Fruit fly (Drosophila melanogaster) Kc167 (cell line): ENCODE data around the gene CkIIalpha-i3.

Source experiments
- Myc ChIP-seq: fragments of >200 bp; optimal IDR thresholded peaks from 2 replicates; lab custom pipeline; 2017; ENCODE audit warnings: missing external identifiers
- Sin3A ChIP-seq: fragments of >200 bp; optimal IDR thresholded peaks from 2 replicates; lab custom pipeline; 2018; ENCODE audit warnings: missing external identifiers
- h ChIP-seq: fragments of >200 bp; optimal IDR thresholded peaks from 3 replicates; lab custom pipeline; 2018; ENCODE audit warnings: missing external identifiers
- insv ChIP-seq: fragments of >200 bp; optimal IDR thresholded peaks from 3 replicates; lab custom pipeline; 2018; ENCODE audit warnings: missing external identifiers
- psq ChIP-seq: fragments of >200 bp; optimal IDR thresholded peaks from 2 replicates; lab custom pipeline; 2017; ENCODE audit warnings: missing external identifiers
- ttk ChIP-seq: sonication (Bioruptor generic); optimal IDR thresholded peaks from 2 replicates; lab custom pipeline; 2017; ENCODE audit warnings: missing external identifiers

The CkIIalpha-i3 gene

DNA sequence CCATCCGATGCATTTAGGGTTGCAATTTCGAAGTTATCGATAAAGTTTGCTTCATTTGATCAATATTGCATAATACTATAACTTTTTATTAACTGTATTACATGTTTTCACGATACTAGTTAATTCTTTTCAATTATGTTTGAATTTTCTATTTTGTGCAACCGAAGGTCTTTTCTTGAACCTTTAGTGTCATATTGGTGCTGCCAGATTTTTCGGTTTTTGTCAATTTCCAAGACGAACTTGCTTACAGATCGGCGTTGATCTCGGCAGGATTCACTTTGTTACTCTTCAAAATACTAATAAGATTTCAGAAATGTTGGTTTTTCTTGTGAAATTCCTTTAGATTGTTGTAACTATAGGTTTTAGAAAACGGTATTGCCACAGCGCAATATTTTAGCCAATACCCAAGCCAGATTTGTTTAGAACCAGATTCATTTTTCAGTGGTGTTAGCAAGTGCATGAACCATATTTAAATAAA is at the start of gene CkIIalpha-i3:
CkIIalpha-i3 (minus strand) TSS at position 263 of the 478 bp plus-strand sequence.
- TF ChIP-seq h (no peak), Sin3A (no peak), Myc (lab: Kevin White, UChicago) (no peak), psq (no peak), ttk (no peak), insv (lab: Kevin White, UChicago) (no peak)

DNA sequence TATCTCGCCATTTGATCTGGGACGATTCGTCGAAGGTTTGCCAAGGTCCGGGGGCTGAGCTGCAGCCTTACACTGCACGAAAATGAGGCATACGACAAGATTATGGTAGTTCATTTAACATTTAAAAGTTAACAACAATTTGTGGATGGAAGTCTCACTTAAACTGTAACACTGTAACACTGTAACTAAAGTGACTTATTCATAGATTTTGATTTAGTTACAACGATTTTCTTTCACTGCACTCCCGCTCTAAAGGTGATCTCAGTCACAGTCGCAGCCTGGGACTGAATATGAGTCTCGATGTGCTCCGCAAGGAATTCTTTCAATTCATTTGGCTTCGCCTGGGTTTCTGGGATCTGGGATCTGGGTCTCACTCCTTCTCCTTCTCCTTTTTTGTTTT is 49.8 kb upstream of the CkIIalpha-i3 start:
- TF ChIP-seq Sin3A: no peak
- no peak for TF ChIP-seq psq
- no peak for TF ChIP-seq insv (lab: Kevin White, UChicago)
- TF ChIP-seq Myc (lab: Kevin White, UChicago): no peak
- TF ChIP-seq ttk: no peak
- TF ChIP-seq h: no peak

DNA sequence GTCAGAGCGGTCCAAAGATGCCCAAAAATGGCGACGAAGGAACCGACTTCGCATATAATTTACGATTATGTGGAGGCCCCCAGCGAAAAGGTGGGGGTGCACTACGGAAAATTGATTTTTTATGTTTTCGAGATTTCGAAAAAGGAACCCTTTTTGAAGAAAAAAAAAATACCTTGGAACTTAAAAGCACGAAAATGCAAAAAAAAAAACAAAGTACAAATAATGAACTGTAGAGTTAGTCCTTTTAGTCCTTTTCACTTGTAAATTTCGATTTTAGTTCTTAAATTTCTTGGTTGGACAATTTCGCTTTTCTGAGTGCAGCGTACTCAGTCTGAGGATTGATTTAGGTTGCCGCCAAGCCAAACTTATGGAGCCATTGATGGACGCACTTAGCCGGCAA is 48.1 kb upstream of the CkIIalpha-i3 start:
- TF ChIP-seq Myc (lab: Kevin White, UChicago) (no peak), insv (lab: Kevin White, UChicago) (no peak), psq (no peak)

DNA sequence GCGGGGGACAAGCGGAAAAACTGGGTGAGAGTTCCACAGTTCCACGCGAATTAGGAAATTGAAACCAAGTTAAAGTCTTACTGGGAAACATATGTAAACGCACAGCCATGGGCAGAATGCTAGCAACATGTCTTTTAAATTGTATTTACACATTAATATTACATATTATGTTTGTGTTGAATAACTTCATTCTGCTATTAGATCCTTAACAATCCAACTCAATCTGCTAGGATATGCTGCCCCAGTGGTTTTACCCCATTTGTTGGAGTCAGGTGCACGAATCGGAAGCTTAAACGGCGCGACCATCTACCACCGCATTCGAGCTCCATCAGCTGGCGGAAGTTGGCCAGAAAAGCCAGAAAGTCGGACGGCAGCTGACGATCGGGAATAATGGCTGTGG is 46.0 kb upstream of the CkIIalpha-i3 start:
- TF ChIP-seq ttk (no peak), h (no peak), Myc (lab: Kevin White, UChicago) (no peak), psq (no peak)

DNA sequence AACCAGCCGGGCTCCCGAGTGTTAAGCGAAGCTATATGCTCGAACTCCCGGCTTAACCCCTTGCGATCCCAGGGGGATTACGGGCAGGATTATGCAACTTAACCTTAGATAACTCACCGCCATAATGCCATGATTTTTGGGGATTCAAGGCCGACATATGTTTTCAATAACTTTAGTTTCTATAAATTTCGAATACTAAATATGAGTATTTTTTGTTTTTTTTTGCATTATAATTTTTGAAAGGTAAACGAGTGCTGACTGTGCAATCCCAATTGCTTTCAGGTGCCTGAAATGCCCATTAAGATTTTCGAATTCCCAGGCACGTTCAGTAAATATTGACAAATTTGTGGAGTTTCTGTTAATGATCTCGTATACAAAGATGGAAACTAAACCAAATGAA is 44.9 kb upstream of the CkIIalpha-i3 start, which contains the start of gene hng3:
hng3 (minus strand) TSS at position 231 of the 400 bp plus-strand sequence.
- no peak for TF ChIP-seq Sin3A
- no peak for TF ChIP-seq ttk
- TF ChIP-seq insv (lab: Kevin White, UChicago): no peak
- no peak for TF ChIP-seq h

DNA sequence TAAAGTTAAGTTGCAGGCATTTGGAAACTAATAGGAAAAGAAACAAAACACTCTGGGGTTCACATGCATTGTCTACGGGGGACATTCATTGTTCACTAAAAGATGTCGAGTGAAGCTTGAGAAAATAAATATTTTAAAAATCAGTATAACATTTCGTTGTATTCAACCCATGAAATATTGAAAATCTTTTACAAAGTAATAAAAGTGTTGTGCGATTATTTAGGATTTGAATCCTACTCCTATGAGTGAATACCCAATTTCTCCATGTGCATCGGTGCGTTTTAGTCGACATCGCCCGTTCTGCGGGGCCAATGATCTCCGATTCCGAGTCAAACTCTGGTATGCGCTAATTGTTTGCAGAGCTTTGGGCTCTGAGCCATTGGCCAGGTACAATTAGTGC is 44.2 kb upstream of the CkIIalpha-i3 start:
- TF ChIP-seq psq (no peak), ttk (no peak), h (no peak), Sin3A (no peak), insv (lab: Kevin White, UChicago) (no peak), Myc (lab: Kevin White, UChicago) (no peak)

DNA sequence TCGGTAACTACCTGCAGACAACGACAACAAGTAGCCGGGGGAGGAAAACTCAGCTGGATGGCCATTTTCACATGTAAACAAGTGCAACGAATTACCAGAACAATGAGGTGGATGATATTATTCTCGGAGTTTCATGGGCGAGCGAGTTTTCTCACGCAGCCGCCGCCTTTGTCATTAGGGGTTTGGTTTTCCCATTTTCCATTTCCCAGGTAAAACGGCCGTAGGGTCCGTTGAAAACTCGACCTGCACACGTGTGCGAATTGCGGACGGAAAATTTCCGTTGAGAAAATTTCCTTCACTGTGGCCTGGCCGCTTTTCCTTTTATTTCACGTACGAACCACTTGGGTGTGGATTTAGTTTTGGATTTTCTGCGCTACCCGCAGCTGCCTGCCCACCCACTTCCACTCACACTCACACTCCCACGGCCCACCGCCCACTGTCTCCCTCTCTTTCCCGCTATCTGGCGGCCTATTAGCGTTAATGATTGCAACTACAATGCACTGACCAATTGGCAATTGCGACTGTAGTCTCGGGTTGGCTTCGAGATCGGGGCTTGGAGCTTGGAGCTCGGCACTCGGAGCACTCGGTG is 43.3 kb upstream of the CkIIalpha-i3 start:
- no peak for TF ChIP-seq Sin3A
- no peak for TF ChIP-seq Myc (lab: Kevin White, UChicago)
- TF ChIP-seq psq: no peak
- TF ChIP-seq h: no peak
- TF ChIP-seq ttk: no peak
- TF ChIP-seq insv (lab: Kevin White, UChicago): no peak

DNA sequence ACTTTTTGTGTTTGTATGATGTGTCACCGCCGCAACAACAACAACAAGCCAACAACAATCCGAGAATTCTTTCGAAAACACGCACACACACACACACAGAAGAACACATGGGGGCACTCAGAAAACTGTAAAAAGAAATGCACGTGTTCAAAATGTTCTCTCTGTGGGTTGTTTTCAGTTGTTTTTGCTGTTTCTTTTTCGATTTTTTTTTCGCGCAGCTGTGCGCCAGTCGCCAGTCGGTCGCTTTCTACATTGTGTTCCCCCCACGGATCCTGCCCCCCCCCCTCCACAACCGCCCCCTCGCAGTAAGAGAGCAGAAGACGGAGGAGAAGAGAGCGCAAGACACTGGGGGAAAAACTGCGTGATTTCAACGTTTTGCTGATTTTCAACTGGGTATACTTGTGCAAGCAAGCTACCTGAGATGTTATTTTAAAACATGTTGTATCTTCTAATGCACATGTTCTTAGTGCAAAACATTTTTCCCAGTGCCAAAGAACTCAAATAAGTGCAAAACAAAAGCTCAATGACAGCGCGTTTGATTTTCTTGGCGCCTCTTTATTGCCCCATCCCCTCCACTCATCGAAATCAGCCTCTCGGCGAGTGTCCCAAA is 41.2 kb upstream of the CkIIalpha-i3 start:
- TF ChIP-seq psq (no peak), h (no peak), insv (lab: Kevin White, UChicago) (no peak), Myc (lab: Kevin White, UChicago) (no peak), Sin3A (no peak), ttk (no peak)

DNA sequence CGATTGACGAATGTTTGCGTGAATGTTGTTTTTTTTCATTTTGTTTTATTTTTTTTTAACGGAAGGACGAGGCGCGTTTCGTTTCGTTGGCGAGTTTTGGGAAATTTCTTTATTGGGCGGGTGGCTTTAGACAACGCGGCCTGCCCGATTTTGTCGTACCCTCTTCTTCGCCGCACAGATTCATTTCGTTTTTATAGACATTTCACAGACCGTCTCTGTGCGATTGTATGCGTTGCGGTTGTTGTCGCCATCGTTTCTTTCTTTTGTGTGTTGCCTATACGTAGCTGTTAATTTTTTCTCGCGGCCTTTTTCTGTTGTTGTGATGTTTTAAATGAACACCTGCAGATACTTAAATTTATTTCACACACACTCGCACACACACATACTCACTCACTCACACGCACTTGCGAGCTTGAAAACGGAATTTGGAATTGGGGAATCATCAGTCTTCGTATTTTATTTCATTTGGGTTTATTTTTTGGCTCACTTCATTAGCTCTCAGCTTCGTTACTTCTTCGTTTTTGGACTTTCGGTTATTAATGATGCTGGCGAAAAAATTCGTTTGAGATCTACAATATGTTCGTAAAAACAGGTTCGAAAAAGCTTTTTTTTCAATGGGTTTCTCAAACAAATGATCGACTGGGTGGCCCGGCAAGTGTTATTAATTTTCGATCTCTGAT is 40.3 kb upstream of the CkIIalpha-i3 start:
- TF ChIP-seq h: no peak
- no peak for TF ChIP-seq Sin3A
- TF ChIP-seq Myc (lab: Kevin White, UChicago): no peak
- TF ChIP-seq psq: no peak
- no peak for TF ChIP-seq ttk
- no peak for TF ChIP-seq insv (lab: Kevin White, UChicago)

DNA sequence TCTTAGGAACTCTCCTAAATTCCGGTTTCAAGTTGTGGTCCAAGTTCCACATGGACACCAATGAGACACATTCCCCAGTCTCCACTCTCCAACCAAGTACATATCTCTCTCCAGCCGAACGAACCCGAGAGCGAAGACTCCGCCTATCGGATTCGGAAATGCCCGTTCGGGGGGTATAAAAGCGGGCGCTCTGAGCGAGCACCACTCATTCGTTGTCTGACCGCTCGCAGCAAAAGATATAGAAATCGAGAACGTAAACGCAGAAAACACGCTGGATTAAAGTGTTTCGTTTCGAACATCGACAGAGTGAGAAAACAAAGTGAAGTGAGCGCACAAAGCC is 38.8 kb upstream of the CkIIalpha-i3 start, which contains the start of gene emc:
emc (plus strand) TSS at position 202 of the 340 bp plus-strand sequence.
- TF ChIP-seq psq (no peak), Sin3A (no peak), h (no peak), Myc (lab: Kevin White, UChicago) (no peak), insv (lab: Kevin White, UChicago) (no peak), ttk (no peak)

DNA sequence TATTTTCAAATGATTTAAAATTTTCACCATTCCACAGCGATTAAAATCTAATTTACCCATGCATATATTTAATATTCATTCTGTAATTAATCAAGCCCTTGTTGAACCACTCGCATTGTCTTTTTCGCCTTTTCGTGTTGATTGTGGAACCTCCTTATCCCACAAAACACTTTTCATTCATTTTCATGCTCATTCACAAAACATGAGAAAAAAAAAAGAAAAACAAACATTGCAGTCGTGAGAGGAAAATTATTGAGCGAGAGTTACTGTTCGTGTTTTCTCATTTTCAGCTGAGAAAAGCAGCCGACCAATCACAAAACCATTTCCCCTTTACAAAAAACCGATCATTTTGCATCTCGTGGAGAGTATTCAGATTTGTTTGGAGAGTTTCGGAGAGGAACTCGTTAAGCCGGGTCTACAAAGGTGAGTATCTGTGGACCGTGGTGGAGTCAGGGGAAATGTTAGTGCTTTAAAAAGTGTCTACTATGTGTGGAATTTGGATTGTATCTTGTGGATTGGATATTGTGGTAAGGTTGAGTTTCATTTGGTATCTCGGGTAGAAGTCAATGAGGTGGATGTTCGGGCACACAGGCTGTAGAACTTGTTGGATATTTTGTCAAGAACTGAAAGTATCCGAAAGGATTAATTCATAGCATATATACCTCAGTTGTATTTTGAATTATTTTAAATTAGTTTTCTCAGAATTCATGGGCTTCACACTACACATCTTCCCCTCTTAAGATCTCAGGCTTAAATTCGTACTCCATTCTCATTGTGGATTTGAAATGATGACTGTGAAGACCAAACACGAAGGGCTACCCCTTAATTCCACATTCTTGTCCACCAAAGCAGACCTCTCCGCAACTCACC is 38.2 kb upstream of the CkIIalpha-i3 start:
- TF ChIP-seq Sin3A: no peak
- TF ChIP-seq psq: no peak
- TF ChIP-seq Myc (lab: Kevin White, UChicago): no peak
- no peak for TF ChIP-seq insv (lab: Kevin White, UChicago)
- no peak for TF ChIP-seq h

DNA sequence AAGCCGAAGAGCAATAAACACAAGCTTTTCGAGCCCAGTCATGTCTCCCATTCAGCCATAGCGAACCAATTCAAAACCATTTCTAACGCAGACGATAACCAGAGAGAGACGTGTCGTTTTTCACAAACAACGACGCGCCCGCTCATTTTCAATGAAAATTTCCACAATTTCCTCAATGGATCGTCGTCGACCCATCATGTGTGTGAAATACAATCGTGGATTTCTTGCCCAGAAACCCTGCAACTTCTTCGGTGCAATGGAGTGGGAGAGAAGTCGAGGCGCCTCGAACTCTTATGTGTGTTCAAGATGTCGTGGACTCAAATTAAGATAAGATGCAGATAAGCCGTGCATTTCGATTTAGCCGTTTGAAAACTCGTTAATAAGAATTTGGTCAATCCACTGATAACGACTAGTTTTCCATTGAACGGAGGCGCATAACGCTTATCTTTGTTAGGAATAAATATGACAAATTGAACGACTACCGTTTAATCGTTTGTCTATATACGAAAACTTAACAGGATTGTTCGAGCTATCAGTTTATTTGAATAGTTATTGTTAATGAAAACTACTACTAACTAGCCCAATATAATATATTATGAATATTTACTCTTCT is 37.4 kb upstream of the CkIIalpha-i3 start:
- no peak for TF ChIP-seq Sin3A
- no peak for TF ChIP-seq Myc (lab: Kevin White, UChicago)
- no peak for TF ChIP-seq insv (lab: Kevin White, UChicago)
- TF ChIP-seq psq: no peak
